Worm (Caenorhabditis elegans): ENCODE measurements around the gene oma-1.
A peak's percentile ranks its signal among the peaks of the same experiment; 100 is the strongest.

DNA sequence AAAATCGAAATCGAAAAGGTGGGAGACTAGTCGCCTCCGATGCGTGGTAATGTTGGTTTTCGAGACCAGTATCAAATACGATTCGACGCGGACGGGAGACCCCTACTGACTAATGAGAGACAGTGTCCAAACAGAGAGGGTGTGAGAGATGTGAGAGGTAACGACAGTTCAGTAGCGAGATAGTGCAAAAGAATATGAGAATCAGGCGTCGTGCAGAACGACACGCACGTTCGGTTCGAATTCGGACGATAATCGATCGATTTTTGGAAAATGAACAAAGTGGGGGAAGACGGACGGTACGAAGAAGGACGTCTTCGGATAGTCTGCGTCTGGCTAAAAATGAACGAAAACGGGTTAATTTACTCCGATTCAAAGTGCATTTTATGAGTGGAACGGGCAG lies 33.2 kb downstream of the oma-1 start, which contains the start of gene D1046.16:
- no peak for TF ChIP-seq F49E8.2 (tag; optimal IDR thresholded peaks at IDR 0.05; ENCODE audit: borderline replicate concordance)
- no peak for TF ChIP-seq nhr-11 (tag; optimal IDR thresholded peaks at IDR 0.05)
- TF ChIP-seq unc-62 (GFP tag; optimal IDR thresholded peaks at IDR 0.05 in 1 of 2) = peak in 1 of 2 experiments; percentile 15
- no peak for TF ChIP-seq unc-62 (tag; optimal IDR thresholded peaks at IDR 0.05)
- no peak for TF ChIP-seq nhr-237 (tag; optimal IDR thresholded peaks at IDR 0.05)
- no peak for TF ChIP-seq mep-1 (tag; optimal IDR thresholded peaks at IDR 0.05)
- TF ChIP-seq nhr-77 (tag; optimal IDR thresholded peaks at IDR 0.05) = peak; percentile 2
- TF ChIP-seq daf-8 (GFP tag; IDR thresholded peaks at IDR 0.05) = no peak
- TF ChIP-seq snpc-4 (tag; optimal IDR thresholded peaks at IDR 0.05) = no peak
- TF ChIP-seq ama-1 (optimal IDR thresholded peaks at IDR 0.05) = no peak
- no peak for TF ChIP-seq pha-4 (GFP tag; IDR thresholded peaks at IDR 0.05)
- TF ChIP-seq pha-4 (tag; optimal IDR thresholded peaks at IDR 0.05) = no peak
- TF ChIP-seq unc-39 (tag; optimal IDR thresholded peaks at IDR 0.05) = no peak
- no peak for TF ChIP-seq ceh-82 (tag; optimal IDR thresholded peaks at IDR 0.05)
